Fruit fly (Drosophila melanogaster) whole organism, embryonic: ENCODE results near the gene CG43658.

Source experiments
- C15 ChIP-seq: fragments of 200-800 bp; sonication (Bioruptor generic); IDR thresholded peaks from 3 replicates; pipeline ENCODE4 v1.3.6; 2022; ENCODE audit warnings: missing biosample characterization, missing genetic modification characterization
- CG1024 ChIP-seq: fragments of 200-800 bp; sonication (Bioruptor generic); IDR thresholded peaks from 2 replicates; pipeline ENCODE4 v1.3.6; 2022; ENCODE audit warnings: missing biosample characterization, missing genetic modification characterization
- CG11504 ChIP-seq: fragments of 200-800 bp; sonication (Bioruptor generic); optimal IDR thresholded peaks from 3 replicates; lab custom pipeline; 2019; ENCODE audit warnings: missing biosample characterization, mild to moderate bottlenecking, missing genetic modification characterization, moderate library complexity
- CG1233 ChIP-seq: fragments of 200-800 bp; sonication (Bioruptor generic); optimal IDR thresholded peaks from 4 replicates; lab custom pipeline; 2018; ENCODE audit warnings: missing biosample characterization, mild to moderate bottlenecking, missing genetic modification characterization
- CG13624 ChIP-seq: fragments of 200-800 bp; sonication (Bioruptor generic); optimal IDR thresholded peaks from 2 replicates; lab custom pipeline; 2016; ENCODE audit warnings: missing biosample characterization, missing genetic modification characterization
- CG14965 ChIP-seq: fragments of 200-800 bp; sonication (Bioruptor generic); optimal IDR thresholded peaks from 2 replicates; lab custom pipeline; 2016; ENCODE audit warnings: missing biosample characterization, missing genetic modification characterization, borderline replicate concordance
- CG1647 ChIP-seq: fragments of 200-800 bp; sonication (Bioruptor generic); optimal IDR thresholded peaks from 3 replicates; lab custom pipeline; 2016; ENCODE audit warnings: missing biosample characterization, missing genetic modification characterization
- CG16863 ChIP-seq: fragments of 200-800 bp; sonication (Bioruptor generic); optimal IDR thresholded peaks from 3 replicates; lab custom pipeline; 2016; ENCODE audit warnings: missing biosample characterization, missing genetic modification characterization
- CG18619 ChIP-seq: fragments of 200-800 bp; sonication (Bioruptor generic); optimal IDR thresholded peaks from 3 replicates; lab custom pipeline; 2017; ENCODE audit warnings: missing biosample characterization, mild to moderate bottlenecking, missing genetic modification characterization
- CG2712 ChIP-seq: fragments of 200-800 bp; optimal IDR thresholded peaks from 3 replicates; lab custom pipeline; 2019; ENCODE audit warnings: missing biosample characterization, mild to moderate bottlenecking, missing genetic modification characterization, moderate library complexity
- CG3065 ChIP-seq: fragments of 200-800 bp; sonication (Bioruptor generic); optimal IDR thresholded peaks from 2 replicates; lab custom pipeline; 2016; ENCODE audit warnings: missing biosample characterization, missing genetic modification characterization
- CG42726 ChIP-seq: fragments of 200-800 bp; sonication (Bioruptor generic); IDR thresholded peaks from 2 replicates; pipeline ENCODE4 v1.3.6; 2022; ENCODE audit warnings: missing biosample characterization, missing genetic modification characterization; ENCODE audit not compliant: partially characterized antibody
- CG4282 ChIP-seq: fragments of 200-800 bp; sonication (Bioruptor generic); optimal IDR thresholded peaks from 2 replicates; lab custom pipeline; 2016; ENCODE audit warnings: missing biosample characterization, missing genetic modification characterization
- CG6272 ChIP-seq: fragments of 200-800 bp; sonication (Bioruptor generic); IDR thresholded peaks from 2 replicates; pipeline ENCODE4 v1.3.6; 2022; ENCODE audit warnings: missing biosample characterization, missing genetic modification characterization
- CG6791 ChIP-seq: fragments of 200-800 bp; sonication (Bioruptor generic); IDR thresholded peaks from 3 replicates; pipeline ENCODE4 v1.3.6; 2022; ENCODE audit warnings: missing biosample characterization, missing genetic modification characterization; ENCODE audit not compliant: partially characterized antibody
- CG7357 ChIP-seq: fragments of 200-800 bp; sonication (Bioruptor generic); IDR thresholded peaks from 3 replicates; pipeline ENCODE4 v1.3.6; 2022; ENCODE audit warnings: missing biosample characterization, missing genetic modification characterization
- CG9215 ChIP-seq: fragments of 200-800 bp; sonication (Bioruptor generic); IDR thresholded peaks from 2 replicates; pipeline ENCODE4 v1.3.6; 2022; ENCODE audit warnings: missing biosample characterization, missing genetic modification characterization
- Deaf1 ChIP-seq: fragments of 200-800 bp; optimal IDR thresholded peaks from 3 replicates; lab custom pipeline; 2019; ENCODE audit warnings: missing biosample characterization, mild to moderate bottlenecking, missing genetic modification characterization, moderate library complexity
- Dek ChIP-seq: fragments of 200-800 bp; sonication (Bioruptor generic); optimal IDR thresholded peaks from 3 replicates; lab custom pipeline; 2019; ENCODE audit warnings: missing biosample characterization, mild to moderate bottlenecking, missing genetic modification characterization, moderate library complexity
- HLH4C ChIP-seq: fragments of 200-800 bp; sonication (Bioruptor generic); IDR thresholded peaks from 3 replicates; pipeline ENCODE4 v1.3.6; 2022; ENCODE audit warnings: missing biosample characterization, missing genetic modification characterization; ENCODE audit not compliant: partially characterized antibody
- MBD-R2 ChIP-seq: fragments of 200-800 bp; sonication (Bioruptor generic); IDR thresholded peaks from 2 replicates; pipeline ENCODE4 v1.3.6; 2022; ENCODE audit warnings: missing biosample characterization, missing genetic modification characterization
- NK7.1 ChIP-seq: fragments of 200-800 bp; sonication (Bioruptor generic); optimal IDR thresholded peaks from 3 replicates; lab custom pipeline; 2016; ENCODE audit warnings: missing biosample characterization, missing genetic modification characterization
- Optix ChIP-seq: fragments of 200-800 bp; sonication (Bioruptor generic); IDR thresholded peaks from 3 replicates; pipeline ENCODE4 v1.3.6; 2022; ENCODE audit warnings: missing biosample characterization, missing genetic modification characterization
- Sry-δ ChIP-seq: fragments of 200-800 bp; sonication (Bioruptor generic); optimal IDR thresholded peaks from 2 replicates; lab custom pipeline; 2016; ENCODE audit warnings: missing biosample characterization, missing genetic modification characterization
- Xbp1 ChIP-seq: fragments of 200-800 bp; sonication (Bioruptor generic); optimal IDR thresholded peaks from 3 replicates; lab custom pipeline; 2016; ENCODE audit warnings: missing biosample characterization, mild to moderate bottlenecking, missing genetic modification characterization
- bbx ChIP-seq: fragments of 200-800 bp; sonication (Bioruptor generic); IDR thresholded peaks from 2 replicates; pipeline ENCODE4 v1.3.6; 2022; ENCODE audit warnings: missing biosample characterization, missing genetic modification characterization; ENCODE audit not compliant: partially characterized antibody
- chif ChIP-seq, 2 experiments: fragments of 200-800 bp; sonication (Bioruptor generic); optimal IDR thresholded peaks; 3 replicates each; lab custom pipeline; 2016; ENCODE audit warnings: missing biosample characterization in 2 of 2, missing genetic modification characterization in 2 of 2
- crp ChIP-seq, 2 experiments: fragments of 200-800 bp; sonication (Bioruptor generic); optimal IDR thresholded peaks; 2 replicates in 1 of 2; 3 replicates in 1 of 2; lab custom pipeline; 2017; ENCODE audit warnings: missing biosample characterization in 2 of 2, missing genetic modification characterization in 2 of 2, mild to moderate bottlenecking in 1 of 2, moderate library complexity in 1 of 2
- ewg ChIP-seq: fragments of 200-800 bp; sonication (Bioruptor generic); optimal IDR thresholded peaks from 3 replicates; lab custom pipeline; 2017; ENCODE audit warnings: mild to moderate bottlenecking, missing biosample characterization, missing genetic modification reagents, missing genetic modification characterization
- exex ChIP-seq: fragments of 200-800 bp; sonication (Bioruptor generic); optimal IDR thresholded peaks from 4 replicates; lab custom pipeline; 2018; ENCODE audit warnings: missing biosample characterization, mild to moderate bottlenecking, missing genetic modification characterization, moderate library complexity
- eyg ChIP-seq: fragments of 200-800 bp; sonication (Bioruptor generic); optimal IDR thresholded peaks from 3 replicates; lab custom pipeline; 2016; ENCODE audit warnings: missing biosample characterization, missing genetic modification characterization
- fu2 ChIP-seq: fragments of 200-800 bp; sonication (Bioruptor generic); optimal IDR thresholded peaks from 2 replicates; lab custom pipeline; 2016; ENCODE audit warnings: missing biosample characterization, missing genetic modification characterization
- gcm2 ChIP-seq: fragments of 200-800 bp; sonication (Bioruptor generic); optimal IDR thresholded peaks from 2 replicates; lab custom pipeline; 2016; ENCODE audit warnings: missing biosample characterization, missing genetic modification characterization
- gfzf ChIP-seq: fragments of 200-800 bp; sonication (Bioruptor generic); optimal IDR thresholded peaks from 2 replicates; lab custom pipeline; 2016; ENCODE audit warnings: missing biosample characterization, mild to moderate bottlenecking, missing genetic modification characterization, moderate library complexity
- gt ChIP-seq: fragments of 200-800 bp; sonication (Bioruptor generic); IDR thresholded peaks from 2 replicates; pipeline ENCODE4 v1.3.6; 2022; ENCODE audit warnings: missing biosample characterization, missing genetic modification characterization
- hbn ChIP-seq: fragments of 200-800 bp; sonication (Bioruptor generic); IDR thresholded peaks from 2 replicates; pipeline ENCODE4 v1.3.6; 2022; ENCODE audit warnings: missing biosample characterization, missing genetic modification characterization; ENCODE audit not compliant: partially characterized antibody
- hkb ChIP-seq, 2 experiments: fragments of 200-800 bp in 1 of 2; fragments of >200 bp in 1 of 2; sonication (Bioruptor generic) in 1 of 2; IDR thresholded peaks in 1 of 2; optimal IDR thresholded peaks in 1 of 2; 2 replicates each; pipeline versions ENCODE4 v1.3.6 to Lab custom; 2017 to 2022; ENCODE audit warnings: missing biosample characterization in 1 of 2, missing genetic modification characterization in 1 of 2
- jumu ChIP-seq: fragments of 200-800 bp; sonication (Bioruptor generic); optimal IDR thresholded peaks from 3 replicates; lab custom pipeline; 2016; ENCODE audit warnings: missing biosample characterization, missing genetic modification characterization
- nerfin-1 ChIP-seq: fragments of 200-800 bp; sonication (Bioruptor generic); optimal IDR thresholded peaks from 3 replicates; lab custom pipeline; 2019; ENCODE audit warnings: missing biosample characterization, mild to moderate bottlenecking, missing genetic modification characterization, moderate library complexity
- pb ChIP-seq: fragments of 200-800 bp; sonication (Bioruptor generic); optimal IDR thresholded peaks from 3 replicates; lab custom pipeline; 2016; ENCODE audit warnings: missing biosample characterization, missing genetic modification characterization
- peb ChIP-seq: fragments of 200-800 bp; sonication (Bioruptor generic); IDR thresholded peaks from 2 replicates; pipeline ENCODE4 v1.3.6; 2022; ENCODE audit warnings: missing biosample characterization, missing genetic modification characterization
- shn ChIP-seq: fragments of 200-800 bp; sonication (Bioruptor generic); optimal IDR thresholded peaks from 3 replicates; lab custom pipeline; 2016; ENCODE audit warnings: missing biosample characterization, missing genetic modification characterization
- tap ChIP-seq: fragments of 200-800 bp; optimal IDR thresholded peaks from 3 replicates; lab custom pipeline; 2019; ENCODE audit warnings: missing biosample characterization, mild to moderate bottlenecking, missing genetic modification characterization, moderate library complexity
- trem ChIP-seq: fragments of 200-800 bp; optimal IDR thresholded peaks from 3 replicates; lab custom pipeline; 2019; ENCODE audit warnings: missing biosample characterization, mild to moderate bottlenecking, missing genetic modification characterization, moderate library complexity
- twi ChIP-seq: fragments of 200-800 bp; optimal IDR thresholded peaks from 2 replicates; lab custom pipeline; 2019; ENCODE audit warnings: missing biosample characterization, mild to moderate bottlenecking, missing genetic modification characterization, moderate library complexity
- vvl ChIP-seq: fragments of 200-800 bp; sonication (Bioruptor generic); IDR thresholded peaks from 2 replicates; pipeline ENCODE4 v1.3.6; 2022; ENCODE audit warnings: missing biosample characterization, missing genetic modification characterization
- wdn ChIP-seq: fragments of 200-800 bp; sonication (Bioruptor generic); IDR thresholded peaks from 2 replicates; pipeline ENCODE4 v1.3.6; 2022; ENCODE audit warnings: missing biosample characterization, missing genetic modification characterization
- wek ChIP-seq: fragments of 200-800 bp; sonication (Bioruptor generic); optimal IDR thresholded peaks from 3 replicates; lab custom pipeline; 2018; ENCODE audit warnings: missing biosample characterization, mild to moderate bottlenecking, missing genetic modification characterization, moderate library complexity
- wor ChIP-seq: fragments of 200-800 bp; sonication (Bioruptor generic); IDR thresholded peaks from 2 replicates; pipeline ENCODE4 v1.3.6; 2022; ENCODE audit warnings: missing biosample characterization, missing genetic modification characterization

CG43658 gene

DNA sequence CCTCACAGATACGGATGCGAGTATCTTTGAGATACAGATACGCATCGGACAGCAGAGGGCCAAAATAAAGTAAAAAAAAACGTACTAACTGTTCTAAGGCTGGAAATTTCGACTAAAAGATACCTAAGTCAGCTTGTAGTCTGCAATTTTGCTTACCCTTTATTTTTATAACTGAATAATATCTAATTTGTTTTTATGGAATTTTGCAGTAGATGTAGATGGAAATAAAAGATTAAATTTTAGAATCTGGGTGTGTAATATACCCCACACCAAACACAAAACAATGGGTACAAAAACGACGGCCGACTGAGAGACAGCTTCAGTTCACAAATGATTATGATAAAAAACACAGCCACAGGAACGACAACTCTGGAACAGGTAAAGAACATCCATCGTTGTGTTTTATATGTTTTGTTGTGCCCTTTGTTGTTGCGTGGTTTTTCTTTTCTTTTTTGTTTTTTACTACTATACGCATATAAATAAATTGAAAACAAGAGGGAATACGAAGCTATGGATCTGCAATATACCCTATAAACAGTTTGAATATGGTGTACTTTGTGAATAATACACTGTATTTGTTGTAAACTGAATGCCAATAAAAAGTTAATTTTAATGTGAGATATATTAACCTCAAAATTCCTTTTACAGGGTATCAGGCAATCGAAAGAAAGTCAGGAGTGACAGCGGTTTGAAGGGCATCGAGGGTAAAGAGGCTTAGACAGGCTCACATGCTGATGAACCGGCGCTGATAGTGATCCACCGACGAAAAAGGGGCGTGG lies 50.7 kb downstream of the CG43658 start (continued):
- TF ChIP-seq CG6791 (GFP tag; lab: Robert Waterston, UW), result no peak
- no peak for TF ChIP-seq pb (GFP tag; lab: Kevin White, UChicago)
- TF ChIP-seq crp (GFP tag; optimal IDR thresholded peaks at IDR 0.05; lab: Kevin White, UChicago), result no peak
- TF ChIP-seq CG9215 (GFP tag; lab: Robert Waterston, UW), result no peak
- TF ChIP-seq CG11504 (tag; lab: Kevin White, UChicago), result peak; percentile 58
- TF ChIP-seq exex (tag; lab: Kevin White, UChicago), result no peak
- TF ChIP-seq gfzf (GFP tag; lab: Kevin White, UChicago), result no peak
- no peak for TF ChIP-seq CG16863 (GFP tag; lab: Kevin White, UChicago)
- TF ChIP-seq CG14965 (GFP tag; lab: Kevin White, UChicago), result no peak
- TF ChIP-seq ewg (GFP tag; lab: Kevin White, UChicago), result no peak
- TF ChIP-seq HLH4C (GFP tag; lab: Robert Waterston, UW), result no peak
- peak; percentile 66; the same call in 1 of the 2 replicates for TF ChIP-seq peb (GFP tag; lab: Robert Waterston, UW)
- TF ChIP-seq C15, result no peak
- peak; percentile 16 for TF ChIP-seq Deaf1
- TF ChIP-seq wek (GFP tag; lab: Kevin White, UChicago), result no peak
- TF ChIP-seq CG3065 (GFP tag; lab: Kevin White, UChicago), result peak; percentile 68
- TF ChIP-seq MBD-R2, result no peak
- peak; percentile 25 for TF ChIP-seq trem (tag; lab: Kevin White, UChicago)
- TF ChIP-seq hkb (optimal IDR thresholded peaks at IDR 0.05; lab: Kevin White, UChicago), result no peak
- peak; percentile 39; the same call in 1 of the 2 replicates for TF ChIP-seq hkb (GFP tag; IDR thresholded peaks at IDR 0.05; lab: Robert Waterston, UW)
- no peak for TF ChIP-seq CG42726 (GFP tag; lab: Robert Waterston, UW)
- TF ChIP-seq hbn (GFP tag; lab: Robert Waterston, UW), result no peak
- no peak for TF ChIP-seq CG1647 (GFP tag; lab: Kevin White, UChicago)
- TF ChIP-seq shn, result peak; percentile 36
- TF ChIP-seq fu2 (GFP tag; lab: Kevin White, UChicago), result no peak
- no peak for TF ChIP-seq tap (tag; lab: Kevin White, UChicago)
- 0 out of 2 replicates have a peak, but pooled peaks have one; percentile 4 for TF ChIP-seq wdn
- peak; percentile 46 for TF ChIP-seq twi (tag; lab: Kevin White, UChicago)
- TF ChIP-seq CG7357 (GFP tag; lab: Robert Waterston, UW), result peak; percentile 30; the same call in 1 of the 3 replicates
- TF ChIP-seq CG2712 (tag; lab: Kevin White, UChicago), result peak; percentile 79
- peak; percentile 76 for TF ChIP-seq vvl (GFP tag; lab: Robert Waterston, UW)
- TF ChIP-seq eyg (GFP tag; lab: Kevin White, UChicago), result no peak
- TF ChIP-seq Sry-δ (GFP tag; lab: Kevin White, UChicago), result no peak
- TF ChIP-seq nerfin-1, result peak; percentile 7
- TF ChIP-seq bbx (GFP tag; lab: Robert Waterston, UW), result no peak
- no peak for TF ChIP-seq Dek (tag; lab: Kevin White, UChicago)
- no peak for TF ChIP-seq gt (GFP tag; lab: Robert Waterston, UW)
- peak; percentile 16 for TF ChIP-seq jumu (GFP tag; lab: Kevin White, UChicago)
- TF ChIP-seq CG13624 (GFP tag; lab: Kevin White, UChicago), result no peak
- no peak for TF ChIP-seq gcm2 (GFP tag; lab: Kevin White, UChicago)
- peak; percentile 33 for TF ChIP-seq Xbp1 (GFP tag; lab: Kevin White, UChicago)
- TF ChIP-seq NK7.1 (GFP tag; lab: Kevin White, UChicago), result no peak
- peak; percentile 32 to 47 for TF ChIP-seq chif (GFP tag; optimal IDR thresholded peaks at IDR 0.05; lab: Kevin White, UChicago)
- no peak for TF ChIP-seq wor (GFP tag; lab: Robert Waterston, UW)
- no peak for TF ChIP-seq CG4282 (GFP tag; lab: Kevin White, UChicago)
- peak; percentile 71 for TF ChIP-seq CG6272
- no peak for TF ChIP-seq CG1233
- peak; percentile 13 for TF ChIP-seq CG1024 (GFP tag; lab: Robert Waterston, UW)
- peak; percentile 30 for TF ChIP-seq CG18619
- peak; percentile 31; the same call in 1 of the 3 replicates for TF ChIP-seq Optix (GFP tag; lab: Robert Waterston, UW)
